Fruit fly (Drosophila melanogaster) whole organism, embryonic: ENCODE measurements around the gene CG34148.

Source experiments
- Blimp-1 ChIP-seq: fragments of 200-800 bp; sonication (Bioruptor generic); optimal IDR thresholded peaks from 3 replicates; lab custom pipeline; 2018; ENCODE audit warnings: missing biosample characterization, missing genetic modification characterization, mild to moderate bottlenecking, moderate library complexity, missing genetic modification reagents
- CG11093 ChIP-seq: fragments of 200-800 bp; sonication (Bioruptor generic); IDR thresholded peaks from 3 replicates; pipeline ENCODE4 v1.3.6; 2022; ENCODE audit warnings: missing biosample characterization, missing genetic modification characterization
- CG12155 ChIP-seq: fragments of 200-800 bp; sonication (Bioruptor generic); optimal IDR thresholded peaks from 3 replicates; lab custom pipeline; 2016; ENCODE audit warnings: missing biosample characterization, missing genetic modification characterization
- CG12659 ChIP-seq: fragments of 200-800 bp; sonication (Bioruptor generic); optimal IDR thresholded peaks from 3 replicates; lab custom pipeline; 2017; ENCODE audit warnings: mild to moderate bottlenecking, missing biosample characterization, missing genetic modification reagents, missing genetic modification characterization
- CG13123 ChIP-seq: fragments of 200-800 bp; sonication (Bioruptor generic); optimal IDR thresholded peaks from 2 replicates; lab custom pipeline; 2016; ENCODE audit warnings: missing biosample characterization, missing genetic modification characterization
- CG13296 ChIP-seq: fragments of 200-800 bp; sonication (Bioruptor generic); optimal IDR thresholded peaks from 3 replicates; lab custom pipeline; 2018; ENCODE audit warnings: missing biosample characterization, mild to moderate bottlenecking, missing genetic modification characterization
- CG14014 ChIP-seq: fragments of 200-800 bp; sonication (Bioruptor generic); IDR thresholded peaks from 2 replicates; pipeline ENCODE4 v1.3.6; 2022; ENCODE audit warnings: missing biosample characterization, missing genetic modification characterization
- CG14860 ChIP-seq: fragments of 200-800 bp; sonication (Bioruptor generic); IDR thresholded peaks from 3 replicates; pipeline ENCODE4 v1.3.6; 2022; ENCODE audit warnings: missing biosample characterization, missing genetic modification characterization; ENCODE audit not compliant: partially characterized antibody
- CG15011 ChIP-seq: fragments of 200-800 bp; sonication (Bioruptor generic); optimal IDR thresholded peaks from 3 replicates; lab custom pipeline; 2018; ENCODE audit warnings: missing biosample characterization, mild to moderate bottlenecking, missing genetic modification characterization
- CG1602 ChIP-seq: fragments of 200-800 bp; sonication (Bioruptor generic); optimal IDR thresholded peaks from 3 replicates; lab custom pipeline; 2016; ENCODE audit warnings: missing biosample characterization, missing genetic modification characterization
- CG17328 ChIP-seq: fragments of 200-800 bp; sonication (Bioruptor generic); IDR thresholded peaks from 2 replicates; pipeline ENCODE4 v1.3.6; 2022; ENCODE audit warnings: missing biosample characterization, missing genetic modification characterization
- CG18262 ChIP-seq: fragments of 200-800 bp; optimal IDR thresholded peaks from 3 replicates; lab custom pipeline; 2019; ENCODE audit warnings: missing biosample characterization, mild to moderate bottlenecking, missing genetic modification characterization, moderate library complexity
- CG1832 ChIP-seq: fragments of 200-800 bp; sonication (Bioruptor generic); optimal IDR thresholded peaks from 2 replicates; lab custom pipeline; 2017; ENCODE audit warnings: missing biosample characterization, mild to moderate bottlenecking, missing genetic modification characterization, inconsistent platforms
- CG2712 ChIP-seq: fragments of 200-800 bp; optimal IDR thresholded peaks from 3 replicates; lab custom pipeline; 2019; ENCODE audit warnings: missing biosample characterization, mild to moderate bottlenecking, missing genetic modification characterization, moderate library complexity
- CG2875 ChIP-seq: fragments of 200-800 bp; sonication (Bioruptor generic); optimal IDR thresholded peaks from 2 replicates; lab custom pipeline; 2017; ENCODE audit warnings: missing biosample characterization, mild to moderate bottlenecking, missing genetic modification characterization, missing genetic modification reagents
- CG30020 ChIP-seq: fragments of 200-800 bp; optimal IDR thresholded peaks from 2 replicates; lab custom pipeline; 2019; ENCODE audit warnings: missing biosample characterization, mild to moderate bottlenecking, missing genetic modification characterization, moderate library complexity
- CG32767 ChIP-seq: fragments of 200-800 bp; sonication (Bioruptor generic); IDR thresholded peaks from 2 replicates; pipeline ENCODE4 v1.3.6; 2022; ENCODE audit warnings: missing biosample characterization, missing genetic modification characterization
- CG3281 ChIP-seq: fragments of 200-800 bp; sonication (Bioruptor generic); optimal IDR thresholded peaks from 3 replicates; lab custom pipeline; 2017; ENCODE audit warnings: missing biosample characterization, mild to moderate bottlenecking, missing genetic modification characterization
- CG34224 ChIP-seq: fragments of 200-800 bp; sonication (Bioruptor generic); IDR thresholded peaks from 3 replicates; pipeline ENCODE4 v1.3.6; 2022; ENCODE audit warnings: missing biosample characterization, missing genetic modification characterization; ENCODE audit not compliant: partially characterized antibody
- CG34376 ChIP-seq: fragments of 200-800 bp; sonication (Bioruptor generic); optimal IDR thresholded peaks from 2 replicates; lab custom pipeline; 2018; ENCODE audit warnings: missing biosample characterization, mild to moderate bottlenecking, missing genetic modification characterization
- CG4328 ChIP-seq: fragments of 200-800 bp; sonication (Bioruptor generic); optimal IDR thresholded peaks from 3 replicates; lab custom pipeline; 2017; ENCODE audit warnings: missing biosample characterization, missing genetic modification reagents, missing genetic modification characterization
- CG4707 ChIP-seq: fragments of 200-800 bp; sonication (Bioruptor generic); optimal IDR thresholded peaks from 2 replicates; lab custom pipeline; 2018; ENCODE audit warnings: missing biosample characterization, mild to moderate bottlenecking, missing genetic modification characterization, moderate library complexity
- CG5953 ChIP-seq: fragments of 200-800 bp; sonication (Bioruptor generic); IDR thresholded peaks from 2 replicates; pipeline ENCODE4 v1.3.6; 2022; ENCODE audit warnings: missing biosample characterization, missing genetic modification characterization
- CG6683 ChIP-seq: fragments of 200-800 bp; sonication (Bioruptor generic); optimal IDR thresholded peaks from 2 replicates; lab custom pipeline; 2017; ENCODE audit warnings: missing biosample characterization, mild to moderate bottlenecking, missing genetic modification characterization, missing genetic modification reagents
- CG8089 ChIP-seq: fragments of 200-800 bp; sonication (Bioruptor generic); optimal IDR thresholded peaks from 3 replicates; lab custom pipeline; 2016; ENCODE audit warnings: missing biosample characterization, missing genetic modification characterization
- CG9797 ChIP-seq: fragments of 200-800 bp; sonication (Bioruptor generic); optimal IDR thresholded peaks from 3 replicates; lab custom pipeline; 2018; ENCODE audit warnings: missing biosample characterization, mild to moderate bottlenecking, missing genetic modification characterization
- Camta ChIP-seq: fragments of 200-800 bp; sonication (Bioruptor generic); optimal IDR thresholded peaks from 2 replicates; lab custom pipeline; 2016; ENCODE audit warnings: missing biosample characterization, missing genetic modification characterization
- CoRest ChIP-seq: fragments of 200-800 bp; sonication (Bioruptor generic); optimal IDR thresholded peaks from 3 replicates; lab custom pipeline; 2018; ENCODE audit warnings: missing biosample characterization, mild to moderate bottlenecking, missing genetic modification characterization, moderate library complexity
- Dad ChIP-seq: fragments of 200-800 bp; sonication (Bioruptor generic); optimal IDR thresholded peaks from 3 replicates; lab custom pipeline; 2016; ENCODE audit warnings: missing biosample characterization, missing genetic modification characterization
- Ets97D ChIP-seq: fragments of 200-800 bp; sonication (Bioruptor generic); optimal IDR thresholded peaks from 3 replicates; lab custom pipeline; 2016; ENCODE audit warnings: missing biosample characterization, missing genetic modification characterization
- Fer2 ChIP-seq: fragments of 200-800 bp; sonication (Bioruptor generic); optimal IDR thresholded peaks from 2 replicates; lab custom pipeline; 2018; ENCODE audit warnings: missing biosample characterization, mild to moderate bottlenecking, missing genetic modification characterization, moderate library complexity
- Hr51 ChIP-seq, 2 experiments: fragments of 200-800 bp; sonication (Bioruptor generic); optimal IDR thresholded peaks; 2 replicates in 1 of 2; 3 replicates in 1 of 2; lab custom pipeline; 2016 to 2018; ENCODE audit warnings: missing biosample characterization in 2 of 2, missing genetic modification characterization in 2 of 2, mild to moderate bottlenecking in 1 of 2, moderate library complexity in 1 of 2
- Hsf ChIP-seq: fragments of 200-800 bp; sonication (Bioruptor generic); optimal IDR thresholded peaks from 3 replicates; lab custom pipeline; 2016; ENCODE audit warnings: missing biosample characterization, missing genetic modification characterization
- Lim3 ChIP-seq: fragments of 200-800 bp; sonication (Bioruptor generic); IDR thresholded peaks from 2 replicates; pipeline ENCODE4 v1.3.6; 2022; ENCODE audit warnings: missing biosample characterization, missing genetic modification characterization
- Med ChIP-seq: fragments of 200-800 bp; sonication (Bioruptor generic); peaks from one replicate; lab custom pipeline; 2016; ENCODE audit warnings: missing biosample characterization, missing genetic modification characterization, mild to moderate bottlenecking, inconsistent platforms, moderate library complexity
- Oaz ChIP-seq: fragments of 200-800 bp; sonication (Bioruptor generic); IDR thresholded peaks from 2 replicates; pipeline ENCODE4 v1.3.6; 2022; ENCODE audit warnings: missing biosample characterization, missing genetic modification characterization
- Poxn ChIP-seq: fragments of 200-800 bp; sonication (Bioruptor generic); IDR thresholded peaks from 2 replicates; pipeline ENCODE4 v1.3.6; 2022; ENCODE audit warnings: missing biosample characterization, missing genetic modification characterization
- Six4 ChIP-seq: fragments of 200-800 bp; sonication (Bioruptor generic); optimal IDR thresholded peaks from 2 replicates; lab custom pipeline; 2016; ENCODE audit warnings: missing biosample characterization, missing genetic modification characterization
- al ChIP-seq: fragments of 200-800 bp; sonication (Bioruptor generic); IDR thresholded peaks from 2 replicates; pipeline ENCODE4 v1.3.6; 2022; ENCODE audit warnings: missing biosample characterization, missing genetic modification characterization
- bbx ChIP-seq: fragments of 200-800 bp; sonication (Bioruptor generic); IDR thresholded peaks from 2 replicates; pipeline ENCODE4 v1.3.6; 2022; ENCODE audit warnings: missing biosample characterization, missing genetic modification characterization; ENCODE audit not compliant: partially characterized antibody
- chn ChIP-seq: fragments of 200-800 bp; sonication (Bioruptor generic); optimal IDR thresholded peaks from 2 replicates; lab custom pipeline; 2016; ENCODE audit warnings: missing biosample characterization, missing genetic modification characterization
- ci ChIP-seq: fragments of 200-800 bp; sonication (Bioruptor generic); IDR thresholded peaks from 3 replicates; pipeline ENCODE4 v1.3.6; 2022; ENCODE audit warnings: missing biosample characterization, missing genetic modification characterization
- fd64A ChIP-seq: fragments of 200-800 bp; sonication (Bioruptor generic); optimal IDR thresholded peaks from 3 replicates; lab custom pipeline; 2018; ENCODE audit warnings: missing biosample characterization, mild to moderate bottlenecking, missing genetic modification characterization
- fru ChIP-seq: fragments of >200 bp; optimal IDR thresholded peaks from 2 replicates; lab custom pipeline; 2017
- hbn ChIP-seq: fragments of 200-800 bp; sonication (Bioruptor generic); IDR thresholded peaks from 2 replicates; pipeline ENCODE4 v1.3.6; 2022; ENCODE audit warnings: missing biosample characterization, missing genetic modification characterization; ENCODE audit not compliant: partially characterized antibody
- pan ChIP-seq, 4 experiments: fragments of >200 bp in 3 of 4; fragments of 200-800 bp in 1 of 4; sonication (Bioruptor generic) in 1 of 4; optimal IDR thresholded peaks in 3 of 4; IDR thresholded peaks in 1 of 4; 2 replicates each; pipeline versions ENCODE4 v1.3.6 to Lab custom; 2017 to 2022; ENCODE audit warnings: missing biosample characterization in 2 of 4, missing genetic modification characterization in 2 of 4, mixed read lengths in 1 of 4
- sima ChIP-seq: fragments of 200-800 bp; sonication (Bioruptor generic); optimal IDR thresholded peaks from 2 replicates; lab custom pipeline; 2016; ENCODE audit warnings: missing biosample characterization, missing genetic modification characterization
- tap ChIP-seq: fragments of 200-800 bp; optimal IDR thresholded peaks from 3 replicates; lab custom pipeline; 2019; ENCODE audit warnings: missing biosample characterization, mild to moderate bottlenecking, missing genetic modification characterization, moderate library complexity
- zen ChIP-seq: fragments of 200-800 bp; sonication (Bioruptor generic); optimal IDR thresholded peaks from 3 replicates; lab custom pipeline; 2018; ENCODE audit warnings: missing biosample characterization, mild to moderate bottlenecking, missing genetic modification characterization, moderate library complexity

CG34148 gene

DNA sequence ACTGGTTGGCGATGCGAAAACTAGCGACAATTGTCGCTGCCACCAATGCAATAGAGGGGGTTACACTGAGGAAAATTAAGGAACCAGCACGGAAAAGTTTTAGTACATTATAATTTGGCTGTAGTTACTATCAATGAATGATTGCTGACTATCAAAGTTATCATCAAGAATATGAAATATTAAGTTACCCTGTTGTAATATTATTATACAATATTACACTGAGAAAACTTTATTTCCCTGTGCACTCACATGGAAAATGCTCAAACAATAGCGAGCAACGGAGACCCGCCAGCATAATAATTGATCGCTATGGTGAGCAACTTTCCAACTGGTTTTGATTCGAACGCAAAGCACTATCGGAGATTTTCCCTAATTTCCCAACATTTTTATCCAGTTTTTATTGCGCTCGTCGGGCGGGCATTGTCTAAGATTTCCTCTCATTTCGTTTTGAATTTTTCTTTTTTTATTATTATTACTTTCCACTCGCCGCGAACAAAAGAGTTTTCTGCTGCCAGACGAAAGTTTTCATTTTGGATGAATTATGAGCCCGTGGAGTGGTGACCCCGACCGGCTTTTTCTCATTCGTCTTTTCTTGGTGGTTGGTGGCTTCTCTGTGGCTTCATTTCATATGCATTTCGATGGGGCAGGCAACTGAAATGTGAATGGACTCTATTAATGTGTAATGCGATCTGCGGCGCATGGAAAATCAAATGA is 16.2 kb downstream of the CG34148 start:
- TF ChIP-seq CoRest (tag; lab: Kevin White, UChicago) (peak; percentile 88), CG4707 (GFP tag; lab: Kevin White, UChicago) (peak; percentile 82), fru (lab: Kevin White, UChicago) (no peak), CG30020 (tag; lab: Kevin White, UChicago) (peak; percentile 69), CG34376 (GFP tag; lab: Kevin White, UChicago) (no peak), Poxn (no peak), Blimp-1 (GFP tag; lab: Kevin White, UChicago) (peak; percentile 74), Ets97D (GFP tag; lab: Kevin White, UChicago) (no peak), CG14860 (GFP tag; lab: Robert Waterston, UW) (no peak), tap (tag; lab: Kevin White, UChicago) (peak; percentile 56), CG15011 (GFP tag; lab: Kevin White, UChicago) (no peak), CG2712 (tag; lab: Kevin White, UChicago) (peak; percentile 92), CG13296 (no peak), CG5953 (GFP tag; lab: Robert Waterston, UW) (peak; percentile 87), zen (tag; lab: Kevin White, UChicago) (peak; percentile 30), chn (GFP tag; lab: Kevin White, UChicago) (peak; percentile 68), CG6683 (peak; percentile 7), CG1832 (GFP tag; lab: Kevin White, UChicago) (no peak), CG34224 (GFP tag; lab: Robert Waterston, UW) (no peak), CG32767 (GFP tag; lab: Robert Waterston, UW) (peak; percentile 65), CG12659 (GFP tag; lab: Kevin White, UChicago) (peak; percentile 68), CG12155 (peak; percentile 37), bbx (GFP tag; lab: Robert Waterston, UW) (no peak), Hsf (GFP tag; lab: Kevin White, UChicago) (peak; percentile 55), Oaz (GFP tag; lab: Robert Waterston, UW) (no peak), CG4328 (GFP tag; lab: Kevin White, UChicago) (peak; percentile 9), fd64A (GFP tag; lab: Kevin White, UChicago) (peak; percentile 72), pan (optimal IDR thresholded peaks at IDR 0.05; lab: Kevin White, UChicago) (no peak), pan (GFP tag; optimal IDR thresholded peaks at IDR 0.05 in 1 of 2, IDR thresholded peaks at IDR 0.05 in 1 of 2) (peak in 1 of 2 experiments; percentile 69), Hr51 (GFP tag; optimal IDR thresholded peaks at IDR 0.05; lab: Kevin White, UChicago) (peak in 1 of 2 experiments; percentile 86), CG14014 (GFP tag; lab: Robert Waterston, UW) (peak; percentile 59; the same call in 1 of the 2 replicates), CG9797 (GFP tag; lab: Kevin White, UChicago) (no peak), CG3281 (GFP tag; lab: Kevin White, UChicago) (peak; percentile 4), Lim3 (GFP tag; lab: Robert Waterston, UW) (no peak), Fer2 (tag; lab: Kevin White, UChicago) (no peak), ci (GFP tag; lab: Robert Waterston, UW) (peak; percentile 95), Dad (GFP tag; lab: Kevin White, UChicago) (no peak), CG11093 (GFP tag; lab: Robert Waterston, UW) (no peak), Six4 (peak; percentile 51), CG2875 (GFP tag; lab: Kevin White, UChicago) (peak; percentile 94), Camta (GFP tag; lab: Kevin White, UChicago) (peak; percentile 59), CG13123 (GFP tag; lab: Kevin White, UChicago) (peak; percentile 61), CG18262 (tag; lab: Kevin White, UChicago) (peak; percentile 92), Med (GFP tag; lab: Kevin White, UChicago) (peak; percentile 58), CG8089 (GFP tag; lab: Kevin White, UChicago) (peak; percentile 11), al (GFP tag; lab: Robert Waterston, UW) (no peak), CG1602 (GFP tag; lab: Kevin White, UChicago) (peak; percentile 69), sima (GFP tag; lab: Kevin White, UChicago) (no peak), CG17328 (GFP tag; lab: Robert Waterston, UW) (peak; percentile 89), hbn (GFP tag; lab: Robert Waterston, UW) (no peak)
